Worm (Caenorhabditis elegans): ENCODE data around the gene F56D2.2.

ce11 chrIII:5601999-5602398, 14.9 kb downstream of the F56D2.2 start:
- TF ChIP-seq ceh-32 (tag; optimal IDR thresholded peaks at IDR 0.05; ENCODE audit: poor library complexity) (no peak), nhr-41 (GFP tag; IDR thresholded peaks at IDR 0.05) (peak; percentile 73; the same call in 1 of the 2 replicates), ces-1 (GFP tag; optimal IDR thresholded peaks at IDR 0.05) (no peak), ama-1 (optimal IDR thresholded peaks at IDR 0.05) (no peak), pqm-1 (tag; optimal IDR thresholded peaks at IDR 0.05) (no peak), dpl-1 (GFP tag; optimal IDR thresholded peaks at IDR 0.05) (peak; percentile 54), lim-7 (GFP tag; IDR thresholded peaks at IDR 0.05) (peak; percentile 96), mep-1 (tag; optimal IDR thresholded peaks at IDR 0.05) (peak; percentile 86), lsy-2 (tag; optimal IDR thresholded peaks at IDR 0.05) (peak in 1 of 2 experiments; percentile 76), hlh-11 (tag; optimal IDR thresholded peaks at IDR 0.05) (peak; percentile 71), nhr-76 (tag; optimal IDR thresholded peaks at IDR 0.05) (no peak), nhr-102 (tag; optimal IDR thresholded peaks at IDR 0.05) (peak; percentile 79), tra-1 (GFP tag; IDR thresholded peaks at IDR 0.05) (peak; percentile 88), nhr-77 (tag; optimal IDR thresholded peaks at IDR 0.05) (peak; percentile 49)

Measured in whole organism, L4 larva.